Worm (Caenorhabditis elegans) whole organism, young adult: ENCODE results near the gene Y81B9A.2.

Experiments used
- C06A6.2 ChIP-seq: fragments of 200-800 bp; sonication (Bioruptor generic); conservative IDR thresholded peaks from 2 replicates; pipeline ENCODE4 v1.3.6; 2022; ENCODE audit warnings: missing genetic modification characterization, missing compliant biosample characterization
- C17E4.6 ChIP-seq: fragments of 200-800 bp; sonication (Bioruptor generic); IDR thresholded peaks from 2 replicates; pipeline ENCODE4 v1.3.6; 2022; ENCODE audit warnings: missing genetic modification reagents, missing genetic modification characterization, missing compliant biosample characterization
- F52B5.7 ChIP-seq: sonication (generic microtip); optimal IDR thresholded peaks from 2 replicates; lab custom pipeline; 2016; ENCODE audit warnings: mild to moderate bottlenecking, missing genetic modification characterization, missing compliant biosample characterization
- K11D2.4 ChIP-seq: fragments of 200-800 bp; sonication (Bioruptor generic); IDR thresholded peaks from 2 replicates; pipeline ENCODE4 v1.3.6; 2022; ENCODE audit warnings: missing genetic modification reagents, missing genetic modification characterization, missing compliant biosample characterization
- T26A5.8 ChIP-seq: sonication (generic microtip); optimal IDR thresholded peaks from 2 replicates; lab custom pipeline; 2016; ENCODE audit warnings: missing genetic modification characterization, missing compliant biosample characterization
- Y67H2A.10 ChIP-seq: fragments of 200-800 bp; sonication (Bioruptor generic); conservative IDR thresholded peaks from 2 replicates; pipeline ENCODE4 v1.3.6; 2022; ENCODE audit warnings: missing genetic modification reagents, missing genetic modification characterization, missing compliant biosample characterization
- Y79H2A.3 ChIP-seq: fragments of 200-800 bp; sonication (Bioruptor generic); conservative IDR thresholded peaks from 2 replicates; pipeline ENCODE4 v1.3.6; 2022; ENCODE audit warnings: missing genetic modification reagents, missing genetic modification characterization, missing compliant biosample characterization
- Y95B8A.8 ChIP-seq: fragments of 200-800 bp; sonication (Bioruptor generic); IDR thresholded peaks from 2 replicates; pipeline ENCODE4 v1.3.6; 2022; ENCODE audit warnings: missing genetic modification reagents, missing genetic modification characterization, missing compliant biosample characterization
- akir-1 ChIP-seq: fragments of 200-800 bp; sonication (Bioruptor generic); optimal IDR thresholded peaks from 2 replicates; lab custom pipeline; 2018; ENCODE audit warnings: mild to moderate bottlenecking, missing genetic modification characterization, moderate library complexity, missing compliant biosample characterization
- athp-1 ChIP-seq: sonication (generic microtip); optimal IDR thresholded peaks from 2 replicates; lab custom pipeline; 2017; ENCODE audit warnings: mild to moderate bottlenecking, missing genetic modification characterization, missing compliant biosample characterization
- attf-3 ChIP-seq: fragments of 200-800 bp; sonication (Bioruptor generic); conservative IDR thresholded peaks from 2 replicates; pipeline ENCODE4 v1.3.6; 2022; ENCODE audit warnings: missing genetic modification reagents, missing genetic modification characterization, missing compliant biosample characterization
- attf-5 ChIP-seq: fragments of 200-800 bp; sonication (Bioruptor generic); optimal IDR thresholded peaks from 2 replicates; lab custom pipeline; 2018; ENCODE audit warnings: mild to moderate bottlenecking, missing genetic modification characterization, missing compliant biosample characterization
- bed-1 ChIP-seq: fragments of 200-800 bp; sonication (Bioruptor generic); IDR thresholded peaks from 2 replicates; pipeline ENCODE4 v1.3.6; 2022; ENCODE audit warnings: missing genetic modification reagents, missing genetic modification characterization, missing compliant biosample characterization
- cebp-1 ChIP-seq, 2 experiments: fragments of 200-800 bp in 1 of 2; sonication (Bioruptor generic) in 1 of 2; sonication (generic microtip) in 1 of 2; IDR thresholded peaks in 1 of 2; optimal IDR thresholded peaks in 1 of 2; 2 replicates each; pipeline versions ENCODE4 v1.3.6 to Lab custom; 2017 to 2022; ENCODE audit warnings: missing compliant biosample characterization in 2 of 2, missing genetic modification characterization in 2 of 2, mild to moderate bottlenecking in 1 of 2, missing genetic modification reagents in 1 of 2, moderate library complexity in 1 of 2
- cebp-2 ChIP-seq: fragments of 200-800 bp; sonication (Bioruptor generic); IDR thresholded peaks from 2 replicates; pipeline ENCODE4 v1.3.6; 2022; ENCODE audit warnings: missing genetic modification characterization, missing compliant biosample characterization
- ceh-79 ChIP-seq: sonication (generic microtip); optimal IDR thresholded peaks from 2 replicates; lab custom pipeline; 2017; ENCODE audit warnings: mild to moderate bottlenecking, missing genetic modification characterization, missing compliant biosample characterization
- dpff-1 ChIP-seq: sonication (generic microtip); optimal IDR thresholded peaks from 2 replicates; lab custom pipeline; 2017; ENCODE audit warnings: mild to moderate bottlenecking, missing genetic modification characterization, missing compliant biosample characterization
- him-1 ChIP-seq: sonication (generic microtip); optimal IDR thresholded peaks from 2 replicates; lab custom pipeline; 2016; ENCODE audit warnings: missing genotype, missing genetic modification reagents, missing genetic modification characterization, missing compliant biosample characterization
- lin-54 ChIP-seq: fragments of 200-800 bp; sonication (Bioruptor generic); optimal IDR thresholded peaks from 2 replicates; lab custom pipeline; 2018; ENCODE audit warnings: mild to moderate bottlenecking, missing genetic modification characterization, missing compliant biosample characterization
- lsy-27 ChIP-seq: sonication (generic microtip); optimal IDR thresholded peaks from 2 replicates; lab custom pipeline; 2017; ENCODE audit warnings: missing genetic modification characterization, mild to moderate bottlenecking, missing compliant biosample characterization, antibody characterized with exemption, missing genotype, borderline replicate concordance; ENCODE audit not compliant: insufficient read depth
- madf-8 ChIP-seq: fragments of 200-800 bp; sonication (Bioruptor generic); conservative IDR thresholded peaks from 2 replicates; pipeline ENCODE4 v1.3.6; 2022; ENCODE audit warnings: missing genetic modification reagents, missing genetic modification characterization, missing compliant biosample characterization
- nfya-2 ChIP-seq: fragments of 200-800 bp; sonication (Bioruptor generic); IDR thresholded peaks from 2 replicates; pipeline ENCODE4 v1.3.6; 2022; ENCODE audit warnings: missing genetic modification reagents, missing genetic modification characterization, missing compliant biosample characterization
- nfyb-1 ChIP-seq: fragments of 200-800 bp; sonication (Bioruptor generic); IDR thresholded peaks from 2 replicates; pipeline ENCODE4 v1.3.6; 2022; ENCODE audit warnings: missing genetic modification reagents, missing genetic modification characterization, missing compliant biosample characterization
- nhr-80 ChIP-seq: sonication (generic microtip); optimal IDR thresholded peaks from 2 replicates; lab custom pipeline; 2016; ENCODE audit warnings: missing genetic modification characterization, missing compliant biosample characterization
- pbrm-1 ChIP-seq: fragments of 200-800 bp; sonication (Bioruptor generic); IDR thresholded peaks from 2 replicates; pipeline ENCODE4 v1.3.6; 2022; ENCODE audit warnings: missing genetic modification reagents, missing genetic modification characterization, missing compliant biosample characterization
- rcor-1 ChIP-seq: fragments of 200-800 bp; sonication (Bioruptor generic); IDR thresholded peaks from 2 replicates; pipeline ENCODE4 v1.3.6; 2022; ENCODE audit warnings: missing genetic modification reagents, missing genetic modification characterization, missing compliant biosample characterization
- snpc-1.3 ChIP-seq: sonication (generic microtip); optimal IDR thresholded peaks from 2 replicates; lab custom pipeline; 2017; ENCODE audit warnings: missing genetic modification characterization, mild to moderate bottlenecking, missing compliant biosample characterization, antibody characterized with exemption, moderate library complexity, missing genotype, missing genetic modification reagents; ENCODE audit not compliant: insufficient read depth
- somi-1 ChIP-seq: fragments of 200-800 bp; sonication (Bioruptor generic); optimal IDR thresholded peaks from 2 replicates; lab custom pipeline; 2018; ENCODE audit warnings: mild to moderate bottlenecking, missing genetic modification characterization, missing compliant biosample characterization
- tbp1 ChIP-seq: fragments of 200-800 bp; sonication (Bioruptor generic); optimal IDR thresholded peaks from 2 replicates; lab custom pipeline; 2018; ENCODE audit warnings: mild to moderate bottlenecking, missing genetic modification characterization, missing compliant biosample characterization
- tbx-9 ChIP-seq: sonication (generic microtip); optimal IDR thresholded peaks from 2 replicates; lab custom pipeline; 2016; ENCODE audit warnings: borderline replicate concordance, missing genetic modification characterization, inconsistent platforms, missing compliant biosample characterization
- tlf-1 ChIP-seq: fragments of 200-800 bp; sonication (Bioruptor generic); optimal IDR thresholded peaks from 2 replicates; lab custom pipeline; 2018; ENCODE audit warnings: mild to moderate bottlenecking, missing genetic modification characterization, missing compliant biosample characterization
- zfh-2 ChIP-seq: fragments of 200-800 bp; sonication (Bioruptor generic); conservative IDR thresholded peaks from 2 replicates; pipeline ENCODE4 v1.3.6; 2022; ENCODE audit warnings: missing genetic modification reagents, missing genetic modification characterization, missing compliant biosample characterization
- ztf-18 ChIP-seq: sonication (generic microtip); optimal IDR thresholded peaks from 2 replicates; lab custom pipeline; 2016; ENCODE audit warnings: missing genotype, mild to moderate bottlenecking, missing genetic modification characterization, missing compliant biosample characterization
- ztf-26 ChIP-seq: sonication (generic microtip); optimal IDR thresholded peaks from 2 replicates; lab custom pipeline; 2017; ENCODE audit warnings: missing genetic modification characterization, missing compliant biosample characterization
- ztf-28 ChIP-seq: fragments of 200-800 bp; sonication (Bioruptor generic); IDR thresholded peaks from 2 replicates; pipeline ENCODE4 v1.3.6; 2022; ENCODE audit warnings: missing genetic modification reagents, missing genetic modification characterization, missing compliant biosample characterization

Y81B9A.2 gene

DNA sequence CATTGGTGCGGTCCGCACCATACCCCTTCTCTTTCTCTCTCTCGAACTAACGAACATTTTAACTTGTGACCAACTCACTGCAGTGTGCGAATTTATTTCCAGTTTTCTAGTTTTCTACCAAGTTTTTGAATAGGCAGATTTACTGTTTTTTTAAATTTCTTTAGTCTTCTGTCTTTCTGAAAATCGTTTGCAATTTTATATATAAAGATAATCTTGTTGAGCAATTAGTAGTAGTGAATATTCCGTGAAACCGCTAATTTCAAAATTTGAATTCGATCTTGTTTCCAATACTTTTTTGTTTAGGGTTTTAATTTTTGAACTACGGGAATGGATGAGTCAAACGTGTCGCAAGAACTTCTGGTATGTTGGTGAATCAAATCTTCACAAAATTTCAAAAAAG is at the start of gene Y81B9A.2:
Gene Y81B9A.2 (plus strand): TSS at position 301 of the 400 bp plus-strand sequence.
- TF ChIP-seq snpc-1.3 (no peak), attf-5 (no peak), C06A6.2 (GFP tag; lab: Robert Waterston, UW) (no peak), rcor-1 (GFP tag; lab: Robert Waterston, UW) (no peak), zfh-2 (GFP tag; lab: Robert Waterston, UW) (no peak), tbx-9 (tag; lab: Kevin White, UChicago) (no peak), lin-54 (GFP tag; lab: Kevin White, UChicago) (no peak), nfyb-1 (GFP tag; lab: Robert Waterston, UW) (no peak), cebp-2 (GFP tag; lab: Robert Waterston, UW) (no peak), ceh-79 (tag; lab: Kevin White, UChicago) (no peak), F52B5.7 (tag; lab: Kevin White, UChicago) (no peak), nhr-80 (tag; lab: Kevin White, UChicago) (no peak), cebp-1 (GFP tag; IDR thresholded peaks at IDR 0.05; lab: Robert Waterston, UW) (no peak), cebp-1 (tag; optimal IDR thresholded peaks at IDR 0.05; lab: Kevin White, UChicago) (no peak), ztf-18 (tag; lab: Kevin White, UChicago) (no peak), Y79H2A.3 (no peak), madf-8 (GFP tag; lab: Robert Waterston, UW) (no peak), C17E4.6 (GFP tag; lab: Robert Waterston, UW) (no peak), akir-1 (GFP tag; lab: Kevin White, UChicago) (no peak), nfya-2 (GFP tag; lab: Robert Waterston, UW) (no peak)
- TF ChIP-seq, all 124 proteins: peak for 0

DNA sequence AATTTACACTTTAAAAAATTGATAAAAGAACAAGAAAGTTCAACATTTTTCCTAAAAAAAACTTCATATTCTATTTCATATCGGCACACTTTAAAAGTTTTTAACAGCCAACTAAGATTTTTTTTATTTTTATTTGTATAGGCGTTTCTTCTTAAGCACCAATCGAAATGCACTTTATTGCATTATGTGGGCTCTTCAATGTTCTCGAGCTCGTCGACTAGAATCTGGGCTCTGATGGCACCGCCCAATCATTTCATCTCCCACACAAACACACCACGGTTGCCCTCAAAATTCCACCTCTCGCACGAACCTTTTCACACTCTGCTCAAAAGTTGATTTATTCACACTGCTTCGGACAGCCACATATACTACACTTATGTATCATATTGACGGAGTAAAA is 46.5 kb upstream of the Y81B9A.2 start, which contains the start of gene B0563.6:
Gene B0563.6 (plus strand): TSS at position 301 of the 400 bp plus-strand sequence.
- no peak for TF ChIP-seq ztf-18 (tag; lab: Kevin White, UChicago)
- no peak for TF ChIP-seq T26A5.8 (tag; lab: Kevin White, UChicago)
- no peak for TF ChIP-seq lin-54 (GFP tag; lab: Kevin White, UChicago)
- TF ChIP-seq C06A6.2 (GFP tag; lab: Robert Waterston, UW): no peak
- no peak for TF ChIP-seq bed-1 (GFP tag; lab: Robert Waterston, UW)
- no peak for TF ChIP-seq Y95B8A.8 (GFP tag; lab: Robert Waterston, UW)
- TF ChIP-seq ztf-26 (tag; lab: Kevin White, UChicago): no peak
- no peak for TF ChIP-seq athp-1 (tag; lab: Kevin White, UChicago)
- no peak for TF ChIP-seq tbp1 (GFP tag; lab: Kevin White, UChicago)
- TF ChIP-seq K11D2.4 (GFP tag; lab: Robert Waterston, UW): no peak
- TF ChIP-seq pbrm-1: no peak
- no peak for TF ChIP-seq him-1 (tag; lab: Kevin White, UChicago)
- no peak for TF ChIP-seq somi-1 (GFP tag; lab: Kevin White, UChicago)
- no peak for TF ChIP-seq zfh-2 (GFP tag; lab: Robert Waterston, UW)
- TF ChIP-seq attf-3 (GFP tag; lab: Robert Waterston, UW): no peak

DNA sequence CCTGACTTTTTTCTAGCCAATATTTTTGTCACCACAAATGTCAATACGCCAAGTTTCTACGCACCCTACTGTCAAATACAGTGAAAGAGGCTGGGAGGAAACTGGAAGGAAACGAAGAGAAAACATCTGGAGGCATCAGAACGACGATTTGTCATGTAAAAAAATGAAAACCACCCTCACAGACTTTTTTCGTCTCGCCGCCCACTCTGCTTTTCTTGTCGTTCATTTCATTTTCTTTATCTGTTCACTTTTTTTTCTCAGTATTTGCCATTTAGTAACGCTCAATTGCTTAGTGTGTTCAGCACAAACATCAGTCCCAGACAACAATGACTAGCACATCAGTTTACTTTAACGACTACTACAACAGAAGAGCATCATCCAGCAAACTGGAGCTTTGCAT is 38.1 kb upstream of the Y81B9A.2 start, which contains the start of gene B0563.5:
Gene B0563.5 (plus strand): TSS at position 301 of the 400 bp plus-strand sequence.
- TF ChIP-seq ztf-28: no peak
- TF ChIP-seq tlf-1 (GFP tag; lab: Kevin White, UChicago): no peak
- TF ChIP-seq Y79H2A.3: no peak
- TF ChIP-seq lsy-27 (tag; lab: Kevin White, UChicago): no peak
- no peak for TF ChIP-seq Y67H2A.10
- TF ChIP-seq cebp-1 (GFP tag; IDR thresholded peaks at IDR 0.05; lab: Robert Waterston, UW): no peak
- TF ChIP-seq cebp-1 (tag; optimal IDR thresholded peaks at IDR 0.05; lab: Kevin White, UChicago): no peak
- no peak for TF ChIP-seq dpff-1 (tag; lab: Kevin White, UChicago)
